Fruit fly (Drosophila melanogaster) whole organism, embryonic: Measurements from ENCODE around the gene Pino.

Source experiments
- Aef1 ChIP-seq: fragments of 200-800 bp; sonication (Bioruptor generic); IDR thresholded peaks from 3 replicates; pipeline ENCODE4 v1.3.6; 2022; ENCODE audit warnings: missing biosample characterization, missing genetic modification characterization
- Atf6 ChIP-seq: fragments of 200-800 bp; sonication (Bioruptor generic); IDR thresholded peaks from 2 replicates; pipeline ENCODE4 v1.3.6; 2022; ENCODE audit warnings: missing biosample characterization, missing genetic modification characterization
- Bdp1 ChIP-seq: fragments of 200-800 bp; sonication (Bioruptor generic); optimal IDR thresholded peaks from 3 replicates; lab custom pipeline; 2016; ENCODE audit warnings: missing biosample characterization, missing genetic modification characterization
- CG11695 ChIP-seq: fragments of 200-800 bp; sonication (Bioruptor generic); IDR thresholded peaks from 3 replicates; pipeline ENCODE4 v1.3.6; 2022; ENCODE audit warnings: missing biosample characterization, missing genetic modification characterization
- CG12071 ChIP-seq: fragments of 200-800 bp; sonication (Bioruptor generic); optimal IDR thresholded peaks from 3 replicates; lab custom pipeline; 2018; ENCODE audit warnings: missing biosample characterization, mild to moderate bottlenecking, missing genetic modification characterization
- CG12769 ChIP-seq: fragments of 200-800 bp; sonication (Bioruptor generic); optimal IDR thresholded peaks from 2 replicates; lab custom pipeline; 2019; ENCODE audit warnings: missing biosample characterization, mild to moderate bottlenecking, missing genetic modification characterization, moderate library complexity
- CG15601 ChIP-seq: fragments of 200-800 bp; sonication (Bioruptor generic); optimal IDR thresholded peaks from 3 replicates; lab custom pipeline; 2019; ENCODE audit warnings: missing biosample characterization, mild to moderate bottlenecking, missing genetic modification characterization, moderate library complexity
- CG16863 ChIP-seq: fragments of 200-800 bp; sonication (Bioruptor generic); optimal IDR thresholded peaks from 3 replicates; lab custom pipeline; 2016; ENCODE audit warnings: missing biosample characterization, missing genetic modification characterization
- CG17359 ChIP-seq: fragments of 200-800 bp; sonication (Bioruptor generic); optimal IDR thresholded peaks from 3 replicates; lab custom pipeline; 2018; ENCODE audit warnings: missing biosample characterization, mild to moderate bottlenecking, missing genetic modification characterization, moderate library complexity
- CG17361 ChIP-seq: fragments of 200-800 bp; sonication (Bioruptor generic); IDR thresholded peaks from 3 replicates; pipeline ENCODE4 v1.3.6; 2022; ENCODE audit warnings: missing biosample characterization, missing genetic modification characterization
- CG17612 ChIP-seq: fragments of 200-800 bp; sonication (Bioruptor generic); IDR thresholded peaks from 2 replicates; pipeline ENCODE4 v1.3.6; 2022; ENCODE audit warnings: missing biosample characterization, missing genetic modification characterization
- CG2678 ChIP-seq: fragments of 200-800 bp; sonication (Bioruptor generic); optimal IDR thresholded peaks from 3 replicates; lab custom pipeline; 2019; ENCODE audit warnings: missing biosample characterization, mild to moderate bottlenecking, missing genetic modification characterization, moderate library complexity
- CG2712 ChIP-seq: fragments of 200-800 bp; optimal IDR thresholded peaks from 3 replicates; lab custom pipeline; 2019; ENCODE audit warnings: missing biosample characterization, mild to moderate bottlenecking, missing genetic modification characterization, moderate library complexity
- CG34376 ChIP-seq: fragments of 200-800 bp; sonication (Bioruptor generic); optimal IDR thresholded peaks from 2 replicates; lab custom pipeline; 2018; ENCODE audit warnings: missing biosample characterization, mild to moderate bottlenecking, missing genetic modification characterization
- CG4730 ChIP-seq: fragments of 200-800 bp; sonication (Bioruptor generic); IDR thresholded peaks from 2 replicates; pipeline ENCODE4 v1.3.6; 2022; ENCODE audit warnings: missing biosample characterization, missing genetic modification characterization
- CG7987 ChIP-seq: fragments of 200-800 bp; sonication (Bioruptor generic); optimal IDR thresholded peaks from 2 replicates; lab custom pipeline; 2018; ENCODE audit warnings: missing biosample characterization, mild to moderate bottlenecking, missing genetic modification characterization, moderate library complexity
- CG8944 ChIP-seq: fragments of 200-800 bp; sonication (Bioruptor generic); optimal IDR thresholded peaks from 3 replicates; lab custom pipeline; 2016; ENCODE audit warnings: missing biosample characterization, missing genetic modification characterization
- CG9437 ChIP-seq: fragments of 200-800 bp; sonication (Bioruptor generic); optimal IDR thresholded peaks from 2 replicates; lab custom pipeline; 2018; ENCODE audit warnings: missing biosample characterization, mild to moderate bottlenecking, missing genetic modification characterization
- HLH4C ChIP-seq: fragments of 200-800 bp; sonication (Bioruptor generic); IDR thresholded peaks from 3 replicates; pipeline ENCODE4 v1.3.6; 2022; ENCODE audit warnings: missing biosample characterization, missing genetic modification characterization; ENCODE audit not compliant: partially characterized antibody
- HLHmδ ChIP-seq: fragments of 200-800 bp; sonication (Bioruptor generic); optimal IDR thresholded peaks from 2 replicates; lab custom pipeline; 2018; ENCODE audit warnings: missing biosample characterization, mild to moderate bottlenecking, missing genetic modification characterization, moderate library complexity
- HmgZ ChIP-seq: fragments of 200-800 bp; sonication (Bioruptor generic); optimal IDR thresholded peaks from 2 replicates; lab custom pipeline; 2018; ENCODE audit warnings: missing biosample characterization, mild to moderate bottlenecking, missing genetic modification characterization
- Hr51 ChIP-seq, 2 experiments: fragments of 200-800 bp; sonication (Bioruptor generic); optimal IDR thresholded peaks; 2 replicates in 1 of 2; 3 replicates in 1 of 2; lab custom pipeline; 2016 to 2018; ENCODE audit warnings: missing biosample characterization in 2 of 2, missing genetic modification characterization in 2 of 2, mild to moderate bottlenecking in 1 of 2, moderate library complexity in 1 of 2
- Med ChIP-seq: fragments of 200-800 bp; sonication (Bioruptor generic); peaks from one replicate; lab custom pipeline; 2016; ENCODE audit warnings: missing biosample characterization, missing genetic modification characterization, mild to moderate bottlenecking, inconsistent platforms, moderate library complexity
- Nf-YB ChIP-seq: fragments of 200-800 bp; sonication (Bioruptor generic); optimal IDR thresholded peaks from 3 replicates; lab custom pipeline; 2019; ENCODE audit warnings: missing biosample characterization, mild to moderate bottlenecking, missing genetic modification characterization, moderate library complexity
- Oaz ChIP-seq: fragments of 200-800 bp; sonication (Bioruptor generic); IDR thresholded peaks from 2 replicates; pipeline ENCODE4 v1.3.6; 2022; ENCODE audit warnings: missing biosample characterization, missing genetic modification characterization
- Oli ChIP-seq: fragments of 200-800 bp; sonication (Bioruptor generic); optimal IDR thresholded peaks from 2 replicates; lab custom pipeline; 2018; ENCODE audit warnings: missing biosample characterization, mild to moderate bottlenecking, missing genetic modification characterization, moderate library complexity
- Ravus ChIP-seq: fragments of 200-800 bp; sonication (Bioruptor generic); IDR thresholded peaks from 2 replicates; pipeline ENCODE4 v1.3.6; 2022; ENCODE audit warnings: missing biosample characterization, missing genetic modification characterization
- Sox100B ChIP-seq: fragments of 200-800 bp; sonication (Bioruptor generic); optimal IDR thresholded peaks from 3 replicates; lab custom pipeline; 2018; ENCODE audit warnings: missing biosample characterization, mild to moderate bottlenecking, missing genetic modification characterization
- Sox102F ChIP-seq: fragments of 200-800 bp; sonication (Bioruptor generic); optimal IDR thresholded peaks from 2 replicates; lab custom pipeline; 2018; ENCODE audit warnings: missing biosample characterization, mild to moderate bottlenecking, missing genetic modification characterization, moderate library complexity
- TFAM ChIP-seq: fragments of 200-800 bp; sonication (Bioruptor generic); optimal IDR thresholded peaks from 2 replicates; lab custom pipeline; 2017; ENCODE audit warnings: missing biosample characterization, missing genetic modification characterization, inconsistent platforms
- ase ChIP-seq: fragments of 200-800 bp; sonication (Bioruptor generic); IDR thresholded peaks from 3 replicates; pipeline ENCODE4 v1.3.6; 2022; ENCODE audit warnings: missing biosample characterization, missing genetic modification characterization
- bigmax ChIP-seq: fragments of 200-800 bp; sonication (Bioruptor generic); optimal IDR thresholded peaks from 2 replicates; lab custom pipeline; 2018; ENCODE audit warnings: missing biosample characterization, mild to moderate bottlenecking, missing genetic modification characterization
- bsh ChIP-seq, 2 experiments: fragments of 200-800 bp; sonication (Bioruptor generic); optimal IDR thresholded peaks; 2 replicates each; lab custom pipeline; 2017 to 2018; ENCODE audit warnings: mild to moderate bottlenecking in 2 of 2, missing biosample characterization in 2 of 2, missing genetic modification characterization in 2 of 2, moderate library complexity in 1 of 2
- chn ChIP-seq: fragments of 200-800 bp; sonication (Bioruptor generic); optimal IDR thresholded peaks from 2 replicates; lab custom pipeline; 2016; ENCODE audit warnings: missing biosample characterization, missing genetic modification characterization
- dan ChIP-seq: fragments of 200-800 bp; sonication (Bioruptor generic); IDR thresholded peaks from 2 replicates; pipeline ENCODE4 v1.3.6; 2022; ENCODE audit warnings: missing biosample characterization, missing genetic modification characterization
- dmrt99B ChIP-seq: fragments of 200-800 bp; sonication (Bioruptor generic); optimal IDR thresholded peaks from 2 replicates; lab custom pipeline; 2018; ENCODE audit warnings: missing biosample characterization, mild to moderate bottlenecking, missing genetic modification characterization, moderate library complexity
- fd64A ChIP-seq: fragments of 200-800 bp; sonication (Bioruptor generic); optimal IDR thresholded peaks from 3 replicates; lab custom pipeline; 2018; ENCODE audit warnings: missing biosample characterization, mild to moderate bottlenecking, missing genetic modification characterization
- gcm ChIP-seq: fragments of 200-800 bp; sonication (Bioruptor generic); optimal IDR thresholded peaks from 2 replicates; lab custom pipeline; 2019; ENCODE audit warnings: missing biosample characterization, mild to moderate bottlenecking, missing genetic modification characterization, moderate library complexity
- gem ChIP-seq: fragments of 200-800 bp; sonication (Bioruptor generic); optimal IDR thresholded peaks from 2 replicates; lab custom pipeline; 2019; ENCODE audit warnings: missing biosample characterization, mild to moderate bottlenecking, missing genetic modification characterization, moderate library complexity
- gro ChIP-seq: fragments of 200-800 bp; sonication (Bioruptor generic); optimal IDR thresholded peaks from 2 replicates; lab custom pipeline; 2016; ENCODE audit warnings: missing biosample characterization, missing genetic modification characterization
- hth ChIP-seq: fragments of >200 bp; optimal IDR thresholded peaks from 2 replicates; lab custom pipeline; 2017; ENCODE audit warnings: inconsistent platforms
- inv ChIP-seq: fragments of 200-800 bp; sonication (Bioruptor generic); IDR thresholded peaks from 2 replicates; pipeline ENCODE4 v1.3.6; 2022; ENCODE audit warnings: missing biosample characterization, missing genetic modification characterization; ENCODE audit not compliant: partially characterized antibody
- knrl ChIP-seq: fragments of 200-800 bp; sonication (Bioruptor generic); IDR thresholded peaks from 3 replicates; pipeline ENCODE4 v1.3.6; 2022; ENCODE audit warnings: missing biosample characterization, missing genetic modification characterization; ENCODE audit not compliant: partially characterized antibody
- nmo ChIP-seq: fragments of 200-800 bp; sonication (Bioruptor generic); optimal IDR thresholded peaks from 2 replicates; lab custom pipeline; 2018; ENCODE audit warnings: missing biosample characterization, mild to moderate bottlenecking, missing genetic modification characterization, moderate library complexity
- oc ChIP-seq: fragments of 200-800 bp; sonication (Bioruptor generic); optimal IDR thresholded peaks from 2 replicates; lab custom pipeline; 2018; ENCODE audit warnings: missing biosample characterization, mild to moderate bottlenecking, missing genetic modification characterization, moderate library complexity
- pros ChIP-seq: fragments of 200-800 bp; sonication (Bioruptor generic); optimal IDR thresholded peaks from 3 replicates; lab custom pipeline; 2019; ENCODE audit warnings: missing biosample characterization, mild to moderate bottlenecking, missing genetic modification characterization, moderate library complexity
- sens ChIP-seq: fragments of 200-800 bp; sonication (Bioruptor generic); peaks from one replicate; lab custom pipeline; 2016; ENCODE audit warnings: missing biosample characterization, missing genetic modification characterization
- sob ChIP-seq: fragments of 200-800 bp; sonication (Bioruptor generic); IDR thresholded peaks from 2 replicates; pipeline ENCODE4 v1.3.6; 2022; ENCODE audit warnings: missing biosample characterization, missing genetic modification characterization
- sug ChIP-seq: fragments of 200-800 bp; optimal IDR thresholded peaks from 2 replicates; lab custom pipeline; 2019; ENCODE audit warnings: missing biosample characterization, mild to moderate bottlenecking, missing genetic modification characterization, moderate library complexity

The Pino gene

DNA sequence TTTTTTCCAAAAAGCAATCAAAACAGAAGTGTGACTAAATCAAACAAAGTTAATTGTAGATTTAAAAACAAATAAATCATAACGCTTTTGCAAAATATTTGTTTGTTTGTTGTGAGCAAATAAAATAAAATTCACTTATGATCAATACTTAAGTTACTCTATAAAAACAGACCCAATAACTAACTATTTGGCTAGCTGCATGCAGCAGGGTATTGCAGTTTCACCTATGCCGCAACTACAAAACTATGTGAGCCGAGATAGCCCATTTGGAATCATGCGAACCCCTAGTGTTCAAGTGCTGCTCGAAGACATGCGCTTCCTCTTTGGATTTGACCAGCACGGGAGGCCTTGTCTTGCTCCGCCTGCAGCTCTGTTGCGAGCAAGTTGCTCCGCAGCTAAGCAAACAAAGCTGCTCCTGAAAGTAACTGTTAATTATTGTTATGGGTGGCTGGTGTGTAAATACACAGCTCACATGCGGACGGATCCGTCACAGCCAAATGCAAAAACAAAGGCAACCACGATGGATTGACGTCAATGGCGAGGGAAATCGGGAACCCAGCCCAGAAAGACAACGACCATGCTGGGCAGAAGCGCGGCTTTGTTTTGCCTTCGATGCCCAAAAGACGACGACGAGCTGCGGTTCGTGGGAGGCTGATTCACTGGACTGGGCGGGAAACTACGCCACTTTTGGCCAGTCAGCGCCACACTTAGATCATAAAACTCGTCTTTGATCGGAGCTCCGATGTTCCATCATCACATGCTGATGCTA is 6.6 kb downstream of the Pino start (continued):
- peak; percentile 22 for TF ChIP-seq Sox102F (GFP tag; lab: Kevin White, UChicago)
- peak; percentile 83 for TF ChIP-seq CG12769
- TF ChIP-seq CG17361 (GFP tag; lab: Robert Waterston, UW): 0 out of 3 replicates have a peak, but pooled peaks have one; percentile 32
- no peak for TF ChIP-seq HLH4C (GFP tag; lab: Robert Waterston, UW)
- TF ChIP-seq CG4730 (GFP tag; lab: Robert Waterston, UW): no peak
- TF ChIP-seq Oaz (GFP tag; lab: Robert Waterston, UW): no peak
- peak in 1 of 2 experiments; percentile 15 for TF ChIP-seq Hr51 (GFP tag; optimal IDR thresholded peaks at IDR 0.05; lab: Kevin White, UChicago)
- TF ChIP-seq fd64A: no peak
- no peak for TF ChIP-seq pros (GFP tag; lab: Kevin White, UChicago)
- TF ChIP-seq gro: no peak
- TF ChIP-seq Aef1 (GFP tag; lab: Robert Waterston, UW): no peak
- TF ChIP-seq CG12071: peak; percentile 7
- TF ChIP-seq dan (GFP tag; lab: Robert Waterston, UW): no peak
- peak; percentile 15 for TF ChIP-seq oc (tag; lab: Kevin White, UChicago)
- no peak for TF ChIP-seq inv (GFP tag; lab: Robert Waterston, UW)
- TF ChIP-seq HLHmδ: no peak
- peak; percentile 30 for TF ChIP-seq Sox100B (GFP tag; lab: Kevin White, UChicago)
- 0 out of 2 replicates have a peak, but pooled peaks have one; percentile 4 for TF ChIP-seq CG17612 (GFP tag; lab: Robert Waterston, UW)
- no peak for TF ChIP-seq CG9437 (GFP tag; lab: Kevin White, UChicago)
- TF ChIP-seq Med (GFP tag; lab: Kevin White, UChicago): peak; percentile 63
- peak; percentile 4 for TF ChIP-seq CG2712
- peak; percentile 9 for TF ChIP-seq sug (tag; lab: Kevin White, UChicago)
- no peak for TF ChIP-seq CG8944 (GFP tag; lab: Kevin White, UChicago)
- no peak for TF ChIP-seq TFAM (GFP tag; lab: Kevin White, UChicago)
- peak; percentile 68 for TF ChIP-seq sens (GFP tag; lab: Kevin White, UChicago)
- TF ChIP-seq Oli (tag; lab: Kevin White, UChicago): no peak
- TF ChIP-seq sob (GFP tag; lab: Robert Waterston, UW): no peak
- no peak for TF ChIP-seq Atf6 (GFP tag; lab: Robert Waterston, UW)
- TF ChIP-seq chn (GFP tag; lab: Kevin White, UChicago): no peak
- peak; percentile 14 for TF ChIP-seq gem (tag; lab: Kevin White, UChicago)
- peak in 1 of 2 experiments; percentile 22 for TF ChIP-seq bsh (GFP tag; optimal IDR thresholded peaks at IDR 0.05; lab: Kevin White, UChicago)
- no peak for TF ChIP-seq CG2678
- TF ChIP-seq nmo (GFP tag; lab: Kevin White, UChicago): no peak
- no peak for TF ChIP-seq knrl (GFP tag; lab: Robert Waterston, UW)
- TF ChIP-seq CG16863 (GFP tag; lab: Kevin White, UChicago): peak; percentile 0
- TF ChIP-seq CG17359: peak; percentile 27
- no peak for TF ChIP-seq Ravus
- TF ChIP-seq Bdp1 (GFP tag; lab: Kevin White, UChicago): no peak
- TF ChIP-seq CG11695 (GFP tag; lab: Robert Waterston, UW): no peak
- TF ChIP-seq CG34376 (GFP tag; lab: Kevin White, UChicago): no peak
- TF ChIP-seq CG15601 (tag; lab: Kevin White, UChicago): peak; percentile 21
- TF ChIP-seq HmgZ (tag; lab: Kevin White, UChicago): peak; percentile 13
- no peak for TF ChIP-seq gcm
- no peak for TF ChIP-seq Nf-YB (GFP tag; lab: Kevin White, UChicago)
- TF ChIP-seq ase: no peak
- TF ChIP-seq CG7987 (GFP tag; lab: Kevin White, UChicago): peak; percentile 38
- TF ChIP-seq bigmax (GFP tag; lab: Kevin White, UChicago): no peak
- no peak for TF ChIP-seq dmrt99B
- no peak for TF ChIP-seq hth (lab: Kevin White, UChicago)
